Fruit fly (Drosophila melanogaster): ENCODE results near the gene CG43739.

The CG43739 gene

dm6 chr2L:20840462-20841038, 78.2 kb downstream of the CG43739 start, which contains the start of gene CG31676 (continued):
- TF ChIP-seq nerfin-1 (tag; optimal IDR thresholded peaks at IDR 0.05) (no peak), CHES-1-like (GFP tag; optimal IDR thresholded peaks at IDR 0.05) (no peak), CG1602 (GFP tag; optimal IDR thresholded peaks at IDR 0.05) (no peak), slou (GFP tag; optimal IDR thresholded peaks at IDR 0.05) (no peak), Poxn (GFP tag; IDR thresholded peaks at IDR 0.05) (no peak), gsb-n (tag; optimal IDR thresholded peaks at IDR 0.05) (no peak), Neu2 (GFP tag; optimal IDR thresholded peaks at IDR 0.05; ENCODE audit: borderline replicate concordance) (no peak), CG2875 (GFP tag; optimal IDR thresholded peaks at IDR 0.05) (no peak), CG3726 (GFP tag; IDR thresholded peaks at IDR 0.05) (no peak)

- TF ChIP-seq amos (GFP tag; IDR thresholded peaks at IDR 0.05; ENCODE audit: partially characterized antibody) (no peak), Blimp-1 (GFP tag; optimal IDR thresholded peaks at IDR 0.05) (peak; percentile 26), CG14014 (GFP tag; IDR thresholded peaks at IDR 0.05) (no peak), hkb (optimal IDR thresholded peaks at IDR 0.05) (no peak), hkb (GFP tag; IDR thresholded peaks at IDR 0.05) (no peak), sens (GFP tag) (peak; percentile 16), CG12299 (tag; optimal IDR thresholded peaks at IDR 0.05) (no peak), CG17361 (GFP tag; IDR thresholded peaks at IDR 0.05) (no peak; the same call in 2 of the 3 replicates), Optix (GFP tag; IDR thresholded peaks at IDR 0.05) (no peak), dmrt99B (tag; optimal IDR thresholded peaks at IDR 0.05) (peak; percentile 35), CG8765 (GFP tag; IDR thresholded peaks at IDR 0.05) (no peak), CG6254 (GFP tag; optimal IDR thresholded peaks at IDR 0.05) (peak; percentile 6), CG4730 (GFP tag; IDR thresholded peaks at IDR 0.05) (no peak)
Observed at dm6 chr2L:20840006-20840405, 78.7 kb downstream of the CG43739 start.

- TF ChIP-seq vnd (GFP tag; IDR thresholded peaks at IDR 0.05; ENCODE audit: partially characterized antibody) (no peak), CG30431 (GFP tag; optimal IDR thresholded peaks at IDR 0.05) (no peak), CG42726 (GFP tag; IDR thresholded peaks at IDR 0.05; ENCODE audit: partially characterized antibody) (no peak), CG43689 (GFP tag; IDR thresholded peaks at IDR 0.05) (no peak), Mes4 (GFP tag; optimal IDR thresholded peaks at IDR 0.05) (no peak)
Observed at dm6 chr2L:20837885-20838284, 80.8 kb downstream of the CG43739 start, which contains the start of gene Spn38F. Gene Spn38F, minus strand, starts transcription at chr2L:20837985.

- TF ChIP-seq ftz-f1 (GFP tag; optimal IDR thresholded peaks at IDR 0.05), result no peak
- TF ChIP-seq pita (GFP tag; optimal IDR thresholded peaks at IDR 0.05), result peak; percentile 54
- no peak for TF ChIP-seq CG34376 (GFP tag; optimal IDR thresholded peaks at IDR 0.05)
- TF ChIP-seq chinmo (GFP tag; IDR thresholded peaks at IDR 0.05; ENCODE audit: partially characterized antibody), result no peak
- peak; percentile 30 for TF ChIP-seq Ets97D (GFP tag; optimal IDR thresholded peaks at IDR 0.05)
- peak; percentile 78 for TF ChIP-seq CTCF (GFP tag; optimal IDR thresholded peaks at IDR 0.05)
- peak; percentile 15 for TF ChIP-seq sug (tag; optimal IDR thresholded peaks at IDR 0.05)
- TF ChIP-seq CG2199 (GFP tag; IDR thresholded peaks at IDR 0.05), result 0 out of 3 replicates have a peak, but pooled peaks have one; percentile 51
- peak; percentile 67 for TF ChIP-seq phol (tag; optimal IDR thresholded peaks at IDR 0.05)
- peak; percentile 67 for TF ChIP-seq CG15601 (tag; optimal IDR thresholded peaks at IDR 0.05)
- TF ChIP-seq Rfx (GFP tag; IDR thresholded peaks at IDR 0.05), result peak; percentile 96
- no peak for TF ChIP-seq YL-1 (GFP tag; optimal IDR thresholded peaks at IDR 0.05)
- no peak for TF ChIP-seq NK7.1 (GFP tag; optimal IDR thresholded peaks at IDR 0.05)
- TF ChIP-seq stwl (tag; optimal IDR thresholded peaks at IDR 0.05), result peak; percentile 1
- 0 out of 2 replicates have a peak, but pooled peaks have one; percentile 20 for TF ChIP-seq vvl (GFP tag; IDR thresholded peaks at IDR 0.05)
- no peak for TF ChIP-seq CG16863 (GFP tag; optimal IDR thresholded peaks at IDR 0.05)
- peak; percentile 18 for TF ChIP-seq Med (GFP tag)
- TF ChIP-seq gfzf (GFP tag; optimal IDR thresholded peaks at IDR 0.05), result peak; percentile 47
- TF ChIP-seq toy (GFP tag; IDR thresholded peaks at IDR 0.05), result no peak
Observed at dm6 chr2L:20835501-20835900, 83.2 kb downstream of the CG43739 start, which contains the start of gene Oseg5. Gene Oseg5, minus strand, starts transcription at chr2L:20835840.
